Fruit fly (Drosophila melanogaster): ENCODE data around the gene CG4301.

Gene CG4301

dm6 chrX:16414451-16415368, 9.4 kb downstream of the CG4301 start, which contains the start of gene Traf-like (continued):
- TF ChIP-seq CG32264 (GFP tag; optimal IDR thresholded peaks at IDR 0.05), result no peak
- TF ChIP-seq Hr83 (GFP tag; optimal IDR thresholded peaks at IDR 0.05; ENCODE audit: poor library complexity, severe bottlenecking), result no peak
- TF ChIP-seq sage (GFP tag; optimal IDR thresholded peaks at IDR 0.05), result no peak

dm6 chrX:16420048-16420447, 14.7 kb downstream of the CG4301 start:
- TF ChIP-seq Hnf4 (GFP tag; optimal IDR thresholded peaks at IDR 0.05), result no peak
- no peak for TF ChIP-seq dl (GFP tag; optimal IDR thresholded peaks at IDR 0.05; ENCODE audit: insufficient read depth in 1 of 2, partially characterized antibody in 2 of 2)
- no peak for TF ChIP-seq CG9705 (GFP tag; optimal IDR thresholded peaks at IDR 0.05)
- TF ChIP-seq fru (GFP tag; optimal IDR thresholded peaks at IDR 0.05), result no peak
- TF ChIP-seq lola (GFP tag; optimal IDR thresholded peaks at IDR 0.05), result no peak
- no peak for TF ChIP-seq CG32264 (GFP tag; optimal IDR thresholded peaks at IDR 0.05)
- no peak for TF ChIP-seq HLH106 (tag; optimal IDR thresholded peaks at IDR 0.05)
- TF ChIP-seq Rel (GFP tag; optimal IDR thresholded peaks at IDR 0.05), result no peak
- no peak for TF ChIP-seq Rel (tag; optimal IDR thresholded peaks at IDR 0.05)
- TF ChIP-seq rgr (GFP tag; optimal IDR thresholded peaks at IDR 0.05), result no peak
- TF ChIP-seq brk (GFP tag; optimal IDR thresholded peaks at IDR 0.05), result no peak
- no peak for TF ChIP-seq Sp1 (GFP tag; optimal IDR thresholded peaks at IDR 0.05)
- no peak for TF ChIP-seq woc (GFP tag; optimal IDR thresholded peaks at IDR 0.05)
- TF ChIP-seq Dif (GFP tag; optimal IDR thresholded peaks at IDR 0.05; ENCODE audit: partially characterized antibody), result no peak
- TF ChIP-seq sage (GFP tag; optimal IDR thresholded peaks at IDR 0.05), result no peak
- no peak for TF ChIP-seq pan (optimal IDR thresholded peaks at IDR 0.05)

dm6 chrX:16420878-16421277, 15.6 kb downstream of the CG4301 start:
- TF ChIP-seq Dif (GFP tag; optimal IDR thresholded peaks at IDR 0.05; ENCODE audit: partially characterized antibody) (no peak), HLH106 (tag; optimal IDR thresholded peaks at IDR 0.05) (no peak), h (GFP tag; optimal IDR thresholded peaks at IDR 0.05) (no peak), rgr (GFP tag; optimal IDR thresholded peaks at IDR 0.05) (no peak), fru (GFP tag; optimal IDR thresholded peaks at IDR 0.05) (no peak), dmrt93B (GFP tag; optimal IDR thresholded peaks at IDR 0.05) (no peak), dl (GFP tag; optimal IDR thresholded peaks at IDR 0.05; ENCODE audit: insufficient read depth in 1 of 2, partially characterized antibody in 2 of 2) (no peak)

dm6 chrX:16421899-16422412, 16.6 kb downstream of the CG4301 start, which contains the start of gene AnxB11:
AnxB11 (minus strand) TSS chrX:16422265.
- peak; percentile 6 for TF ChIP-seq Jra (GFP tag; optimal IDR thresholded peaks at IDR 0.05)
- TF ChIP-seq usp (GFP tag; optimal IDR thresholded peaks at IDR 0.05), result no peak
- TF ChIP-seq br (GFP tag; optimal IDR thresholded peaks at IDR 0.05), result no peak
- TF ChIP-seq HLH106 (tag; optimal IDR thresholded peaks at IDR 0.05), result no peak
- TF ChIP-seq dmrt93B (GFP tag; optimal IDR thresholded peaks at IDR 0.05), result no peak
- no peak for TF ChIP-seq Rel (GFP tag; optimal IDR thresholded peaks at IDR 0.05)
- TF ChIP-seq Rel (tag; optimal IDR thresholded peaks at IDR 0.05), result peak; percentile 40
- TF ChIP-seq Hr78 (GFP tag; optimal IDR thresholded peaks at IDR 0.05), result no peak
- no peak for TF ChIP-seq dl (GFP tag; optimal IDR thresholded peaks at IDR 0.05; ENCODE audit: insufficient read depth in 1 of 2, partially characterized antibody in 2 of 2)
- TF ChIP-seq Hr83 (GFP tag; optimal IDR thresholded peaks at IDR 0.05; ENCODE audit: poor library complexity, severe bottlenecking), result no peak
- no peak for TF ChIP-seq brk (GFP tag; optimal IDR thresholded peaks at IDR 0.05)
- peak; percentile 2 for TF ChIP-seq OdsH (GFP tag; optimal IDR thresholded peaks at IDR 0.05)
- no peak for TF ChIP-seq Dfd (GFP tag; optimal IDR thresholded peaks at IDR 0.05)
- no peak for TF ChIP-seq woc (GFP tag; optimal IDR thresholded peaks at IDR 0.05)

dm6 chrX:16422466-16423124, 17.3 kb downstream of the CG4301 start, which contains the start of gene hang:
hang (plus strand) TSS chrX:16422831.
- TF ChIP-seq sv (GFP tag; optimal IDR thresholded peaks at IDR 0.05) (no peak), Vsx2 (GFP tag; optimal IDR thresholded peaks at IDR 0.05; ENCODE audit: partially characterized antibody) (no peak), tai (GFP tag; optimal IDR thresholded peaks at IDR 0.05) (no peak), HLH106 (tag; optimal IDR thresholded peaks at IDR 0.05) (peak; percentile 3), Dif (GFP tag; optimal IDR thresholded peaks at IDR 0.05; ENCODE audit: partially characterized antibody) (no peak), Hnf4 (GFP tag; optimal IDR thresholded peaks at IDR 0.05) (peak; percentile 49), CG32264 (GFP tag; optimal IDR thresholded peaks at IDR 0.05) (no peak), Hr78 (GFP tag; optimal IDR thresholded peaks at IDR 0.05) (no peak), lola (GFP tag; optimal IDR thresholded peaks at IDR 0.05) (no peak), Mio (GFP tag; optimal IDR thresholded peaks at IDR 0.05) (no peak), ey (GFP tag; optimal IDR thresholded peaks at IDR 0.05) (peak; percentile 4), dsf (GFP tag; optimal IDR thresholded peaks at IDR 0.05; ENCODE audit: borderline replicate concordance) (peak; percentile 1), pan (optimal IDR thresholded peaks at IDR 0.05) (no peak), Myc (optimal IDR thresholded peaks at IDR 0.05) (no peak), woc (GFP tag; optimal IDR thresholded peaks at IDR 0.05) (peak; percentile 7), brk (GFP tag; optimal IDR thresholded peaks at IDR 0.05) (no peak), Dfd (GFP tag; optimal IDR thresholded peaks at IDR 0.05) (no peak), CrebA (GFP tag; optimal IDR thresholded peaks at IDR 0.05; ENCODE audit: borderline replicate concordance) (no peak), Sp1 (GFP tag; optimal IDR thresholded peaks at IDR 0.05) (peak; percentile 54), CG9705 (GFP tag; optimal IDR thresholded peaks at IDR 0.05) (no peak), dl (GFP tag; optimal IDR thresholded peaks at IDR 0.05; ENCODE audit: insufficient read depth in 1 of 2, partially characterized antibody in 2 of 2) (peak in 1 of 2 experiments; percentile 14), psq (GFP tag; optimal IDR thresholded peaks at IDR 0.05) (peak; percentile 79), sage (GFP tag; optimal IDR thresholded peaks at IDR 0.05) (no peak), br (GFP tag; optimal IDR thresholded peaks at IDR 0.05) (peak; percentile 30), Abd-B (GFP tag; optimal IDR thresholded peaks at IDR 0.05) (no peak)
